Worm (Caenorhabditis elegans): Measurements from ENCODE around the gene ttr-20.
A peak's percentile ranks its signal among the peaks of the same experiment; 100 is the strongest.

The ttr-20 gene

ce11 chrIV:4264649-4265048 lies 18.1 kb downstream of the ttr-20 start:
- no peak for TF ChIP-seq fkh-8 (tag; optimal IDR thresholded peaks at IDR 0.05)
- no peak for TF ChIP-seq ztf-11 (tag; optimal IDR thresholded peaks at IDR 0.05)
- TF ChIP-seq aha-1 (tag; optimal IDR thresholded peaks at IDR 0.05): no peak
- TF ChIP-seq egl-13 (tag; optimal IDR thresholded peaks at IDR 0.05): no peak
- TF ChIP-seq lin-35 (GFP tag; optimal IDR thresholded peaks at IDR 0.05): no peak
- TF ChIP-seq ceh-8 (GFP tag; optimal IDR thresholded peaks at IDR 0.05): peak; percentile 74
- TF ChIP-seq nhr-85 (tag): no peak

- TF ChIP-seq lin-15B (tag; optimal IDR thresholded peaks at IDR 0.05) (no peak), hpl-2 (GFP tag; optimal IDR thresholded peaks at IDR 0.05) (no peak), nhr-47 (tag; optimal IDR thresholded peaks at IDR 0.05) (no peak), lin-14 (GFP tag; optimal IDR thresholded peaks at IDR 0.05) (no peak), zip-4 (GFP tag; optimal IDR thresholded peaks at IDR 0.05) (no peak), ztf-11 (tag; optimal IDR thresholded peaks at IDR 0.05) (no peak), nhr-76 (tag; optimal IDR thresholded peaks at IDR 0.05) (no peak), mdl-1 (tag; optimal IDR thresholded peaks at IDR 0.05) (no peak), unc-62 (GFP tag; optimal IDR thresholded peaks at IDR 0.05) (no peak), sup-37 (GFP tag; optimal IDR thresholded peaks at IDR 0.05) (no peak), unc-86 (tag; optimal IDR thresholded peaks at IDR 0.05) (no peak), egl-13 (tag; optimal IDR thresholded peaks at IDR 0.05) (no peak), ets-5 (GFP tag; IDR thresholded peaks at IDR 0.05) (no peak), dsc-1 (tag; optimal IDR thresholded peaks at IDR 0.05) (no peak), fkh-8 (tag; optimal IDR thresholded peaks at IDR 0.05) (no peak), ceh-63 (GFP tag; optimal IDR thresholded peaks at IDR 0.05) (no peak), nhr-84 (tag; optimal IDR thresholded peaks at IDR 0.05) (no peak), F16B12.6 (tag; optimal IDR thresholded peaks at IDR 0.05) (no peak)
These were observed 18.6 kb downstream of the ttr-20 start, which contains the start of gene F36A4.5 for ce11 chrIV:4265224-4265623. Gene F36A4.5, plus strand, starts transcription at chrIV:4265524.

- TF ChIP-seq nhr-85 (tag) (peak; percentile 37), nhr-77 (tag; optimal IDR thresholded peaks at IDR 0.05) (no peak), C34B4.2 (tag; optimal IDR thresholded peaks at IDR 0.05) (no peak), snpc-4 (tag; optimal IDR thresholded peaks at IDR 0.05) (peak; percentile 63), fkh-4 (tag; optimal IDR thresholded peaks at IDR 0.05; ENCODE audit: borderline replicate concordance) (no peak), elt-3 (tag; optimal IDR thresholded peaks at IDR 0.05) (no peak)
These were observed 19.4 kb downstream of the ttr-20 start for ce11 chrIV:4265951-4266350.

- TF ChIP-seq elt-3 (tag; optimal IDR thresholded peaks at IDR 0.05): no peak
- no peak for TF ChIP-seq nhr-237 (tag; optimal IDR thresholded peaks at IDR 0.05)
- TF ChIP-seq unc-86 (tag; optimal IDR thresholded peaks at IDR 0.05): no peak
- TF ChIP-seq fkh-8 (tag; optimal IDR thresholded peaks at IDR 0.05): no peak
- TF ChIP-seq ceh-88 (GFP tag; IDR thresholded peaks at IDR 0.05): no peak
- no peak for TF ChIP-seq xbp-1 (tag; optimal IDR thresholded peaks at IDR 0.05)
- no peak for TF ChIP-seq lin-15B (tag; optimal IDR thresholded peaks at IDR 0.05)
- TF ChIP-seq nhr-19 (GFP tag; conservative IDR thresholded peaks at IDR 0.05): no peak
- TF ChIP-seq nhr-12 (tag; optimal IDR thresholded peaks at IDR 0.05): no peak
- TF ChIP-seq nhr-47 (tag; optimal IDR thresholded peaks at IDR 0.05): no peak
These were observed 20.7 kb downstream of the ttr-20 start, which contains the start of gene F36A4.4 for ce11 chrIV:4267320-4267719. Gene F36A4.4, plus strand, starts transcription at chrIV:4267620.

ce11 chrIV:4269308-4269707 lies 22.7 kb downstream of the ttr-20 start, which contains the start of gene F36A4.3:
Gene F36A4.3, plus strand, starts transcription at chrIV:4269608.
- TF ChIP-seq aly-2 (tag; optimal IDR thresholded peaks at IDR 0.05): no peak
- TF ChIP-seq vab-15 (tag; optimal IDR thresholded peaks at IDR 0.05): no peak
- TF ChIP-seq zag-1 (tag; optimal IDR thresholded peaks at IDR 0.05): no peak
- TF ChIP-seq irx-1 (tag; optimal IDR thresholded peaks at IDR 0.05): no peak
- TF ChIP-seq fkh-4 (tag; optimal IDR thresholded peaks at IDR 0.05; ENCODE audit: borderline replicate concordance): no peak
- no peak for TF ChIP-seq skn-1 (tag; optimal IDR thresholded peaks at IDR 0.05)
- no peak for TF ChIP-seq dpl-1 (GFP tag; optimal IDR thresholded peaks at IDR 0.05)
- no peak for TF ChIP-seq hlh-4 (tag; optimal IDR thresholded peaks at IDR 0.05)
- no peak for TF ChIP-seq hlh-17 (GFP tag; optimal IDR thresholded peaks at IDR 0.05; ENCODE audit: borderline replicate concordance)

All from whole organism, L1 larva.